Fruit fly (Drosophila melanogaster): ENCODE measurements around the gene CG9368.

Gene CG9368

dm6 chr3L:19630701-19631100, 29.3 kb downstream of the CG9368 start:
- TF ChIP-seq Abd-B (GFP tag; optimal IDR thresholded peaks at IDR 0.05) (no peak), sage (GFP tag; optimal IDR thresholded peaks at IDR 0.05) (peak; percentile 23), rgr (GFP tag; optimal IDR thresholded peaks at IDR 0.05) (peak; percentile 55), brk (GFP tag; optimal IDR thresholded peaks at IDR 0.05) (no peak), fru (GFP tag; optimal IDR thresholded peaks at IDR 0.05) (peak; percentile 45), dl (GFP tag; optimal IDR thresholded peaks at IDR 0.05; ENCODE audit: insufficient read depth in 1 of 2, partially characterized antibody in 2 of 2) (no peak), CG9705 (GFP tag; optimal IDR thresholded peaks at IDR 0.05) (peak; percentile 36), Mio (GFP tag; optimal IDR thresholded peaks at IDR 0.05) (no peak), Dif (GFP tag; optimal IDR thresholded peaks at IDR 0.05; ENCODE audit: partially characterized antibody) (no peak), foxo (GFP tag; optimal IDR thresholded peaks at IDR 0.05) (peak in 1 of 2 experiments; percentile 48), Jra (GFP tag; optimal IDR thresholded peaks at IDR 0.05) (peak; percentile 64), CG32264 (GFP tag; optimal IDR thresholded peaks at IDR 0.05) (peak; percentile 42), br (GFP tag; optimal IDR thresholded peaks at IDR 0.05) (peak; percentile 60), lola (GFP tag; optimal IDR thresholded peaks at IDR 0.05) (no peak), CrebA (GFP tag; optimal IDR thresholded peaks at IDR 0.05; ENCODE audit: borderline replicate concordance) (no peak), dmrt93B (GFP tag; optimal IDR thresholded peaks at IDR 0.05) (no peak), dsf (GFP tag; optimal IDR thresholded peaks at IDR 0.05; ENCODE audit: borderline replicate concordance) (no peak), Vsx2 (GFP tag; optimal IDR thresholded peaks at IDR 0.05; ENCODE audit: partially characterized antibody) (no peak), Hr83 (GFP tag; optimal IDR thresholded peaks at IDR 0.05; ENCODE audit: poor library complexity, severe bottlenecking) (peak; percentile 89), h (GFP tag; optimal IDR thresholded peaks at IDR 0.05) (peak; percentile 81), ey (GFP tag; optimal IDR thresholded peaks at IDR 0.05) (peak; percentile 31), Dfd (GFP tag; optimal IDR thresholded peaks at IDR 0.05) (no peak), N (GFP tag; optimal IDR thresholded peaks at IDR 0.05) (no peak), HLH106 (tag; optimal IDR thresholded peaks at IDR 0.05) (no peak), Rel (GFP tag; optimal IDR thresholded peaks at IDR 0.05) (no peak), Rel (tag; optimal IDR thresholded peaks at IDR 0.05) (peak; percentile 51), GATAd (GFP tag; optimal IDR thresholded peaks at IDR 0.05) (no peak), Hnf4 (GFP tag; optimal IDR thresholded peaks at IDR 0.05) (no peak), sv (GFP tag; optimal IDR thresholded peaks at IDR 0.05) (no peak), usp (GFP tag; optimal IDR thresholded peaks at IDR 0.05) (no peak), Myc (optimal IDR thresholded peaks at IDR 0.05) (no peak), jim (GFP tag; optimal IDR thresholded peaks at IDR 0.05) (no peak), psq (GFP tag; optimal IDR thresholded peaks at IDR 0.05) (peak; percentile 41), OdsH (GFP tag; optimal IDR thresholded peaks at IDR 0.05) (peak; percentile 47), tai (GFP tag; optimal IDR thresholded peaks at IDR 0.05) (no peak), woc (GFP tag; optimal IDR thresholded peaks at IDR 0.05) (no peak), Sp1 (GFP tag; optimal IDR thresholded peaks at IDR 0.05) (no peak), Hr78 (GFP tag; optimal IDR thresholded peaks at IDR 0.05) (no peak), pan (optimal IDR thresholded peaks at IDR 0.05) (no peak)

- TF ChIP-seq GATAd (GFP tag; optimal IDR thresholded peaks at IDR 0.05) (no peak), Rel (GFP tag; optimal IDR thresholded peaks at IDR 0.05) (no peak), Rel (tag; optimal IDR thresholded peaks at IDR 0.05) (peak; percentile 81)
Measured at dm6 chr3L:19631867-19632266, 30.4 kb downstream of the CG9368 start.

Measured in whole organism, wandering third instar larva.